Fruit fly (Drosophila melanogaster): ENCODE results near the gene CG2116.

The CG2116 gene

DNA sequence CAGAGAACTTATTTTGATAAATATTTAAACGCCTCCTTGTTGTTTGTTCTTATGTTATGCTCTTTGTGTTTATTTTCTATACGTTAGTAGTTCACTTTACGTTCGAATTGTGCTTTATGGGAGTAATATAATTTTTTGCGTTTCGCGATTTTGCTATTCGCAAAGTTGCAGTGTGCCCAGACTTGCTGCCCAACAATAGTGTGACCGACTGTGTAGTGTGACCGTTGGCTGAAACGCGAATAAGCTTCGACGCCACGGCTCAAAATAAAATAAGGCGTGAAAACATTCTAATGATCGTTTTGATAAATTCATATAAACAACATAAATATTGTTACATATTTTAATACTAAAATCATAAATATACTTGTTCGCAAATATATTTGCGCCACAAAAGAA is 12.5 kb downstream of the CG2116 start, which contains the start of gene Smox (continued):
- TF ChIP-seq CG17568 (GFP tag; optimal IDR thresholded peaks at IDR 0.05) = no peak

dm6 chrX:8143537-8143936 is 13.9 kb downstream of the CG2116 start, which contains the start of gene CG17982:
CG17982 (minus strand) TSS chrX:8143835.
- TF ChIP-seq psq (GFP tag; optimal IDR thresholded peaks at IDR 0.05) (peak; percentile 94), ranshi (GFP tag; IDR thresholded peaks at IDR 0.05) (peak; percentile 82), CG43689 (GFP tag; IDR thresholded peaks at IDR 0.05) (peak; percentile 18; the same call in 1 of the 2 replicates), Oli (tag; optimal IDR thresholded peaks at IDR 0.05) (peak; percentile 73), HLH54F (GFP tag; optimal IDR thresholded peaks at IDR 0.05) (peak; percentile 86), chn (GFP tag; optimal IDR thresholded peaks at IDR 0.05) (peak; percentile 86), Ssrp (tag; optimal IDR thresholded peaks at IDR 0.05) (peak; percentile 77), CG2120 (GFP tag; optimal IDR thresholded peaks at IDR 0.05) (peak; percentile 98), Doc2 (GFP tag; IDR thresholded peaks at IDR 0.05) (no peak), Tbp (GFP tag; optimal IDR thresholded peaks at IDR 0.05) (no peak), Optix (GFP tag; IDR thresholded peaks at IDR 0.05) (peak; percentile 69; the same call in 2 of the 3 replicates), sisA (GFP tag; IDR thresholded peaks at IDR 0.05) (peak; percentile 73), rib (GFP tag; IDR thresholded peaks at IDR 0.05) (peak; percentile 64; the same call in 1 of the 2 replicates), CG31365 (tag; optimal IDR thresholded peaks at IDR 0.05) (peak; percentile 56), CG15269 (tag; optimal IDR thresholded peaks at IDR 0.05) (peak; percentile 89), Fer1 (GFP tag; optimal IDR thresholded peaks at IDR 0.05) (peak; percentile 88), dati (GFP tag; IDR thresholded peaks at IDR 0.05) (peak; percentile 32; the same call in 1 of the 2 replicates), p53 (GFP tag; optimal IDR thresholded peaks at IDR 0.05) (peak; percentile 72), Opbp (GFP tag; IDR thresholded peaks at IDR 0.05; ENCODE audit: partially characterized antibody) (no peak), CG18619 (GFP tag; optimal IDR thresholded peaks at IDR 0.05) (peak; percentile 77), CG7745 (tag; optimal IDR thresholded peaks at IDR 0.05) (no peak), tup (GFP tag; optimal IDR thresholded peaks at IDR 0.05) (peak; percentile 68), CG9817 (tag; optimal IDR thresholded peaks at IDR 0.05) (peak; percentile 89), MTF-1 (GFP tag; optimal IDR thresholded peaks at IDR 0.05; ENCODE audit: borderline replicate concordance) (peak; percentile 63), HHEX (GFP tag; optimal IDR thresholded peaks at IDR 0.05) (peak; percentile 76), CG10959 (GFP tag; IDR thresholded peaks at IDR 0.05) (peak; percentile 81), CG30020 (tag; optimal IDR thresholded peaks at IDR 0.05) (peak; percentile 64), CG13287 (GFP tag; IDR thresholded peaks at IDR 0.05; ENCODE audit: partially characterized antibody) (no peak; the same call in 1 of the 2 replicates), Ada2b (GFP tag; IDR thresholded peaks at IDR 0.05) (peak; percentile 74), sim (GFP tag; IDR thresholded peaks at IDR 0.05) (no peak), CG31441 (GFP tag; IDR thresholded peaks at IDR 0.05) (peak; percentile 80), danr (GFP tag; IDR thresholded peaks at IDR 0.05) (no peak), Atf3 (GFP tag; optimal IDR thresholded peaks at IDR 0.05) (peak; percentile 64), Side (GFP tag; optimal IDR thresholded peaks at IDR 0.05) (peak; percentile 88), wdn (GFP tag; IDR thresholded peaks at IDR 0.05) (peak; percentile 80), HmgZ (tag; optimal IDR thresholded peaks at IDR 0.05) (peak; percentile 90), Vsx1 (GFP tag; optimal IDR thresholded peaks at IDR 0.05) (no peak), CG4820 (GFP tag; optimal IDR thresholded peaks at IDR 0.05) (peak; percentile 29), CG8290 (GFP tag; optimal IDR thresholded peaks at IDR 0.05) (peak; percentile 65), CG8290 (tag; optimal IDR thresholded peaks at IDR 0.05) (peak; percentile 41 to 82), schlank (tag; optimal IDR thresholded peaks at IDR 0.05) (peak; percentile 61), CG15479 (GFP tag; optimal IDR thresholded peaks at IDR 0.05) (no peak), grn (GFP tag; optimal IDR thresholded peaks at IDR 0.05) (no peak), CkIIα-i1 (GFP tag; IDR thresholded peaks at IDR 0.05) (no peak), zfh2 (GFP tag; optimal IDR thresholded peaks at IDR 0.05) (peak; percentile 88), shn (GFP tag; optimal IDR thresholded peaks at IDR 0.05) (peak; percentile 80), CG12659 (GFP tag; optimal IDR thresholded peaks at IDR 0.05) (peak; percentile 87), PHDP (tag; optimal IDR thresholded peaks at IDR 0.05) (peak; percentile 90), ash1 (GFP tag; optimal IDR thresholded peaks at IDR 0.05) (peak; percentile 40)
